Fruit fly (Drosophila melanogaster): Measurements from ENCODE around the gene Tango1.

- no peak for TF ChIP-seq Sox15 (GFP tag; optimal IDR thresholded peaks at IDR 0.05)
- no peak for TF ChIP-seq spab (GFP tag; optimal IDR thresholded peaks at IDR 0.05)
- TF ChIP-seq Gug (GFP tag; IDR thresholded peaks at IDR 0.05): no peak
- TF ChIP-seq OdsH (GFP tag; optimal IDR thresholded peaks at IDR 0.05): no peak
- TF ChIP-seq CG34406 (GFP tag; optimal IDR thresholded peaks at IDR 0.05): no peak
- no peak for TF ChIP-seq achi (GFP tag; optimal IDR thresholded peaks at IDR 0.05)
- no peak for TF ChIP-seq CG9139 (GFP tag; optimal IDR thresholded peaks at IDR 0.05)
- no peak for TF ChIP-seq CG15336 (GFP tag; IDR thresholded peaks at IDR 0.05)
- TF ChIP-seq CG3032 (tag; optimal IDR thresholded peaks at IDR 0.05): no peak
- no peak for TF ChIP-seq ss (GFP tag; optimal IDR thresholded peaks at IDR 0.05)
- TF ChIP-seq svp (GFP tag): no peak
Observed at dm6 chr2L:6611374-6612005, 37.7 kb upstream of the Tango1 start.
